Fruit fly (Drosophila melanogaster) whole organism, embryonic: ENCODE data around the gene CG3198.

Experiments used
- Antp ChIP-seq: fragments of 200-800 bp; sonication (Bioruptor generic); optimal IDR thresholded peaks from 3 replicates; lab custom pipeline; 2016; ENCODE audit warnings: missing biosample characterization, missing genetic modification characterization
- Blimp-1 ChIP-seq: fragments of 200-800 bp; sonication (Bioruptor generic); optimal IDR thresholded peaks from 3 replicates; lab custom pipeline; 2018; ENCODE audit warnings: missing biosample characterization, missing genetic modification characterization, mild to moderate bottlenecking, moderate library complexity, missing genetic modification reagents
- C15 ChIP-seq: fragments of 200-800 bp; sonication (Bioruptor generic); IDR thresholded peaks from 3 replicates; pipeline ENCODE4 v1.3.6; 2022; ENCODE audit warnings: missing biosample characterization, missing genetic modification characterization
- CG10321 ChIP-seq: fragments of 200-800 bp; sonication (Bioruptor generic); IDR thresholded peaks from 2 replicates; pipeline ENCODE4 v1.3.6; 2022; ENCODE audit warnings: missing biosample characterization, missing genetic modification characterization
- CG10543 ChIP-seq: fragments of 200-800 bp; sonication (Bioruptor generic); optimal IDR thresholded peaks from 3 replicates; lab custom pipeline; 2017; ENCODE audit warnings: missing biosample characterization, mild to moderate bottlenecking, missing genetic modification characterization, moderate library complexity
- CG10959 ChIP-seq: fragments of 200-800 bp; sonication (Bioruptor generic); IDR thresholded peaks from 2 replicates; pipeline ENCODE4 v1.3.6; 2022; ENCODE audit warnings: missing biosample characterization, missing genetic modification characterization
- CG11398 ChIP-seq: fragments of 200-800 bp; sonication (Bioruptor generic); optimal IDR thresholded peaks from 2 replicates; lab custom pipeline; 2016; ENCODE audit warnings: missing biosample characterization, missing genetic modification characterization
- CG12299 ChIP-seq: fragments of 200-800 bp; sonication (Bioruptor generic); optimal IDR thresholded peaks from 2 replicates; lab custom pipeline; 2018; ENCODE audit warnings: missing biosample characterization, mild to moderate bottlenecking, missing genetic modification characterization
- CG12942 ChIP-seq: fragments of 200-800 bp; sonication (Bioruptor generic); optimal IDR thresholded peaks from 3 replicates; lab custom pipeline; 2016; ENCODE audit warnings: missing biosample characterization, missing genetic modification characterization
- CG14014 ChIP-seq: fragments of 200-800 bp; sonication (Bioruptor generic); IDR thresholded peaks from 2 replicates; pipeline ENCODE4 v1.3.6; 2022; ENCODE audit warnings: missing biosample characterization, missing genetic modification characterization
- CG14710 ChIP-seq: fragments of 200-800 bp; sonication (Bioruptor generic); optimal IDR thresholded peaks from 3 replicates; lab custom pipeline; 2019; ENCODE audit warnings: missing biosample characterization, mild to moderate bottlenecking, missing genetic modification characterization, moderate library complexity
- CG15073 ChIP-seq: fragments of 200-800 bp; sonication (Bioruptor generic); optimal IDR thresholded peaks from 2 replicates; lab custom pipeline; 2016; ENCODE audit warnings: missing biosample characterization, missing genetic modification characterization
- CG17328 ChIP-seq: fragments of 200-800 bp; sonication (Bioruptor generic); IDR thresholded peaks from 2 replicates; pipeline ENCODE4 v1.3.6; 2022; ENCODE audit warnings: missing biosample characterization, missing genetic modification characterization
- CG2678 ChIP-seq: fragments of 200-800 bp; sonication (Bioruptor generic); optimal IDR thresholded peaks from 3 replicates; lab custom pipeline; 2019; ENCODE audit warnings: missing biosample characterization, mild to moderate bottlenecking, missing genetic modification characterization, moderate library complexity
- CG32532 ChIP-seq: fragments of 200-800 bp; sonication (Bioruptor generic); IDR thresholded peaks from 2 replicates; pipeline ENCODE4 v1.3.6; 2022; ENCODE audit warnings: missing biosample characterization, missing genetic modification characterization
- CG3407 ChIP-seq: fragments of 200-800 bp; sonication (Bioruptor generic); optimal IDR thresholded peaks from 2 replicates; lab custom pipeline; 2018; ENCODE audit warnings: missing biosample characterization, mild to moderate bottlenecking, missing genetic modification characterization
- CG3726 ChIP-seq: fragments of 200-800 bp; sonication (Bioruptor generic); IDR thresholded peaks from 3 replicates; pipeline ENCODE4, ENCODE4 v1.3.6; 2022; ENCODE audit warnings: missing biosample characterization, missing genetic modification characterization
- CG3995 ChIP-seq: fragments of 200-800 bp; sonication (Bioruptor generic); optimal IDR thresholded peaks from 3 replicates; lab custom pipeline; 2016; ENCODE audit warnings: missing biosample characterization, missing genetic modification characterization
- CG6654 ChIP-seq: fragments of 200-800 bp; sonication (Bioruptor generic); optimal IDR thresholded peaks from 2 replicates; lab custom pipeline; 2017; ENCODE audit warnings: missing biosample characterization, mild to moderate bottlenecking, missing genetic modification characterization
- CG8765 ChIP-seq: fragments of 200-800 bp; sonication (Bioruptor generic); IDR thresholded peaks from 2 replicates; pipeline ENCODE4 v1.3.6; 2022; ENCODE audit warnings: missing biosample characterization, missing genetic modification characterization
- CG8944 ChIP-seq: fragments of 200-800 bp; sonication (Bioruptor generic); optimal IDR thresholded peaks from 3 replicates; lab custom pipeline; 2016; ENCODE audit warnings: missing biosample characterization, missing genetic modification characterization
- CrebB ChIP-seq: fragments of 200-800 bp; sonication (Bioruptor generic); optimal IDR thresholded peaks from 3 replicates; lab custom pipeline; 2018; ENCODE audit warnings: missing biosample characterization, mild to moderate bottlenecking, missing genetic modification characterization
- Dbx ChIP-seq: fragments of 200-800 bp; sonication (Bioruptor generic); IDR thresholded peaks from 3 replicates; pipeline ENCODE4 v1.3.6; 2022; ENCODE audit warnings: missing biosample characterization, missing genetic modification characterization
- Doc2 ChIP-seq: fragments of 200-800 bp; sonication (Bioruptor generic); IDR thresholded peaks from 2 replicates; pipeline ENCODE4 v1.3.6; 2022; ENCODE audit warnings: missing biosample characterization, missing genetic modification characterization
- Doc3 ChIP-seq: fragments of 200-800 bp; sonication (Bioruptor generic); IDR thresholded peaks from 3 replicates; pipeline ENCODE4 v1.3.6; 2022; ENCODE audit warnings: missing biosample characterization, missing genetic modification characterization; ENCODE audit not compliant: partially characterized antibody
- GATAe ChIP-seq: fragments of 200-800 bp; sonication (Bioruptor generic); conservative IDR thresholded peaks from 2 replicates; pipeline ENCODE4 v1.3.6; 2022; ENCODE audit warnings: missing biosample characterization, missing genetic modification characterization
- Hmx ChIP-seq: fragments of 200-800 bp; sonication (Bioruptor generic); optimal IDR thresholded peaks from 2 replicates; lab custom pipeline; 2016; ENCODE audit warnings: missing biosample characterization, missing genetic modification characterization
- Jarid2 ChIP-seq: fragments of 200-800 bp; sonication (Bioruptor generic); optimal IDR thresholded peaks from 3 replicates; lab custom pipeline; 2017; ENCODE audit warnings: mild to moderate bottlenecking, missing biosample characterization, missing genetic modification reagents, missing genetic modification characterization
- MESR4 ChIP-seq: fragments of 200-800 bp; sonication (Bioruptor generic); optimal IDR thresholded peaks from 2 replicates; lab custom pipeline; 2018; ENCODE audit warnings: missing biosample characterization, mild to moderate bottlenecking, missing genetic modification characterization, moderate library complexity
- Max ChIP-seq: fragments of 200-800 bp; sonication (Bioruptor generic); optimal IDR thresholded peaks from 2 replicates; lab custom pipeline; 2016; ENCODE audit warnings: missing biosample characterization, mild to moderate bottlenecking, missing genetic modification characterization
- Med ChIP-seq: fragments of 200-800 bp; sonication (Bioruptor generic); peaks from one replicate; lab custom pipeline; 2016; ENCODE audit warnings: missing biosample characterization, missing genetic modification characterization, mild to moderate bottlenecking, inconsistent platforms, moderate library complexity
- NFAT ChIP-seq: fragments of 200-800 bp; sonication (Bioruptor generic); IDR thresholded peaks from 2 replicates; pipeline ENCODE4 v1.3.6; 2022; ENCODE audit warnings: missing biosample characterization, missing genetic modification characterization
- Oaz ChIP-seq: fragments of 200-800 bp; sonication (Bioruptor generic); IDR thresholded peaks from 2 replicates; pipeline ENCODE4 v1.3.6; 2022; ENCODE audit warnings: missing biosample characterization, missing genetic modification characterization
- Pdp1 ChIP-seq, 2 experiments: fragments of 200-800 bp; sonication (Bioruptor generic); optimal IDR thresholded peaks; 3 replicates each; lab custom pipeline; 2016; ENCODE audit warnings: missing biosample characterization in 2 of 2, missing genetic modification characterization in 2 of 2, mild to moderate bottlenecking in 1 of 2, moderate library complexity in 1 of 2
- TFAM ChIP-seq: fragments of 200-800 bp; sonication (Bioruptor generic); optimal IDR thresholded peaks from 2 replicates; lab custom pipeline; 2017; ENCODE audit warnings: missing biosample characterization, missing genetic modification characterization, inconsistent platforms
- bsh ChIP-seq, 2 experiments: fragments of 200-800 bp; sonication (Bioruptor generic); optimal IDR thresholded peaks; 2 replicates each; lab custom pipeline; 2017 to 2018; ENCODE audit warnings: mild to moderate bottlenecking in 2 of 2, missing biosample characterization in 2 of 2, missing genetic modification characterization in 2 of 2, moderate library complexity in 1 of 2
- danr ChIP-seq: fragments of 200-800 bp; sonication (Bioruptor generic); IDR thresholded peaks from 2 replicates; pipeline ENCODE4 v1.3.6; 2022; ENCODE audit warnings: missing biosample characterization, missing genetic modification characterization
- emc ChIP-seq: fragments of 200-800 bp; sonication (Bioruptor generic); optimal IDR thresholded peaks from 2 replicates; lab custom pipeline; 2016; ENCODE audit warnings: missing biosample characterization, missing genetic modification characterization
- esg ChIP-seq: fragments of 200-800 bp; sonication (Bioruptor generic); conservative IDR thresholded peaks from 2 replicates; pipeline ENCODE4 v1.3.6; 2022; ENCODE audit warnings: missing biosample characterization, missing genetic modification characterization
- gcm ChIP-seq: fragments of 200-800 bp; sonication (Bioruptor generic); optimal IDR thresholded peaks from 2 replicates; lab custom pipeline; 2019; ENCODE audit warnings: missing biosample characterization, mild to moderate bottlenecking, missing genetic modification characterization, moderate library complexity
- h ChIP-seq: fragments of >200 bp; optimal IDR thresholded peaks from 2 replicates; lab custom pipeline; 2017
- mld ChIP-seq: fragments of 200-800 bp; sonication (Bioruptor generic); IDR thresholded peaks from 3 replicates; pipeline ENCODE4 v1.3.6; 2022; ENCODE audit warnings: missing biosample characterization, missing genetic modification characterization; ENCODE audit not compliant: partially characterized antibody
- nom ChIP-seq: fragments of 200-800 bp; sonication (Bioruptor generic); optimal IDR thresholded peaks from 2 replicates; lab custom pipeline; 2017; ENCODE audit warnings: missing biosample characterization, missing genetic modification characterization, mild to moderate bottlenecking, moderate library complexity, missing genetic modification reagents
- onecut ChIP-seq: fragments of 200-800 bp; sonication (Bioruptor generic); IDR thresholded peaks from 2 replicates; pipeline ENCODE4 v1.3.6; 2022; ENCODE audit warnings: missing biosample characterization, missing genetic modification characterization
- pb ChIP-seq: fragments of 200-800 bp; sonication (Bioruptor generic); optimal IDR thresholded peaks from 3 replicates; lab custom pipeline; 2016; ENCODE audit warnings: missing biosample characterization, missing genetic modification characterization
- pita ChIP-seq: fragments of 200-800 bp; sonication (Bioruptor generic); optimal IDR thresholded peaks from 2 replicates; lab custom pipeline; 2017; ENCODE audit warnings: missing biosample characterization, mild to moderate bottlenecking, missing genetic modification characterization
- repo ChIP-seq: fragments of 200-800 bp; sonication (Bioruptor generic); optimal IDR thresholded peaks from 2 replicates; lab custom pipeline; 2016; ENCODE audit warnings: missing biosample characterization, missing genetic modification characterization
- seq ChIP-seq: fragments of 200-800 bp; sonication (Bioruptor generic); IDR thresholded peaks from 2 replicates; pipeline ENCODE4 v1.3.6; 2022; ENCODE audit warnings: missing biosample characterization, missing genetic modification characterization
- sug ChIP-seq: fragments of 200-800 bp; optimal IDR thresholded peaks from 2 replicates; lab custom pipeline; 2019; ENCODE audit warnings: missing biosample characterization, mild to moderate bottlenecking, missing genetic modification characterization, moderate library complexity
- tap ChIP-seq: fragments of 200-800 bp; optimal IDR thresholded peaks from 3 replicates; lab custom pipeline; 2019; ENCODE audit warnings: missing biosample characterization, mild to moderate bottlenecking, missing genetic modification characterization, moderate library complexity
- vnd ChIP-seq: fragments of 200-800 bp; sonication (Bioruptor generic); IDR thresholded peaks from 3 replicates; pipeline ENCODE4 v1.3.6; 2022; ENCODE audit warnings: missing biosample characterization, missing genetic modification characterization; ENCODE audit not compliant: partially characterized antibody

The CG3198 gene

dm6 chrX:6694105-6694788, 20.5 kb upstream of the CG3198 start (continued):
- TF ChIP-seq MESR4 (GFP tag; lab: Kevin White, UChicago) (peak; percentile 65), Jarid2 (GFP tag; lab: Kevin White, UChicago) (no peak), Blimp-1 (GFP tag; lab: Kevin White, UChicago) (no peak), CG10959 (GFP tag; lab: Robert Waterston, UW) (no peak), Antp (GFP tag; lab: Kevin White, UChicago) (no peak), gcm (no peak), CG10321 (GFP tag; lab: Robert Waterston, UW) (no peak), CG32532 (no peak), GATAe (GFP tag; lab: Robert Waterston, UW) (no peak), seq (no peak), C15 (GFP tag; lab: Robert Waterston, UW) (no peak), pb (GFP tag; lab: Kevin White, UChicago) (no peak), esg (GFP tag; lab: Robert Waterston, UW) (no peak), CG17328 (GFP tag; lab: Robert Waterston, UW) (no peak), Max (no peak), emc (GFP tag; lab: Kevin White, UChicago) (no peak), sug (peak; percentile 11), Pdp1 (GFP tag; optimal IDR thresholded peaks at IDR 0.05; lab: Kevin White, UChicago) (peak in 1 of 2 experiments; percentile 92), CG11398 (GFP tag; lab: Kevin White, UChicago) (no peak), CG6654 (no peak), Med (GFP tag; lab: Kevin White, UChicago) (peak; percentile 38), Oaz (GFP tag; lab: Robert Waterston, UW) (no peak), CG12942 (GFP tag; lab: Kevin White, UChicago) (no peak), CG3726 (GFP tag; lab: Robert Waterston, UW) (no peak), Doc3 (GFP tag; lab: Robert Waterston, UW) (no peak), tap (tag; lab: Kevin White, UChicago) (no peak), CG14014 (no peak), CG12299 (tag; lab: Kevin White, UChicago) (no peak), Dbx (GFP tag; lab: Robert Waterston, UW) (no peak), Hmx (GFP tag; lab: Kevin White, UChicago) (no peak), CrebB (tag; lab: Kevin White, UChicago) (peak; percentile 42), CG8765 (GFP tag; lab: Robert Waterston, UW) (no peak), CG10543 (GFP tag; lab: Kevin White, UChicago) (peak; percentile 58), NFAT (GFP tag; lab: Robert Waterston, UW) (peak; percentile 72; the same call in 1 of the 2 replicates), h (lab: Kevin White, UChicago) (no peak), CG8944 (no peak), CG14710 (tag; lab: Kevin White, UChicago) (no peak), danr (GFP tag; lab: Robert Waterston, UW) (no peak), CG3407 (GFP tag; lab: Kevin White, UChicago) (no peak), nom (GFP tag; lab: Kevin White, UChicago) (peak; percentile 61), CG2678 (no peak), CG3995 (GFP tag; lab: Kevin White, UChicago) (no peak), pita (no peak), repo (GFP tag; lab: Kevin White, UChicago) (no peak), onecut (GFP tag; lab: Robert Waterston, UW) (peak; percentile 100), mld (no peak), Doc2 (no peak), TFAM (no peak), vnd (GFP tag; lab: Robert Waterston, UW) (no peak), bsh (GFP tag; optimal IDR thresholded peaks at IDR 0.05; lab: Kevin White, UChicago) (peak in 1 of 2 experiments; percentile 54), CG15073 (GFP tag; lab: Kevin White, UChicago) (no peak)
